Worm (Caenorhabditis elegans) whole organism, mixed stage, embryonic: ENCODE measurements around the gene sre-36.

Experiments used
- M03D4.4 ChIP-seq: sonication (generic microtip); optimal IDR thresholded peaks from 2 replicates; lab custom pipeline; 2017; ENCODE audit warnings: mild to moderate bottlenecking, missing genetic modification characterization, missing compliant biosample characterization
- bed-3 ChIP-seq: fragments of 200-800 bp; sonication (Bioruptor generic); optimal IDR thresholded peaks from 3 replicates; lab custom pipeline; 2018; ENCODE audit warnings: mild to moderate bottlenecking, missing genetic modification characterization, moderate library complexity, missing compliant biosample characterization
- blmp-1 ChIP-seq: fragments of 150-350 bp; optimal IDR thresholded peaks from 2 replicates; lab custom pipeline; 2014; ENCODE audit warnings: missing biosample characterization, missing genetic modification characterization
- ceh-39 ChIP-seq: fragments of 150-350 bp; optimal IDR thresholded peaks from 2 replicates; lab custom pipeline; 2014; ENCODE audit warnings: missing biosample characterization, missing genetic modification characterization
- ceh-43 ChIP-seq: fragments of 200-800 bp; sonication (Bioruptor generic); optimal IDR thresholded peaks from 2 replicates; lab custom pipeline; 2018; ENCODE audit warnings: mild to moderate bottlenecking, missing genetic modification characterization, moderate library complexity, missing compliant biosample characterization
- ceh-83 ChIP-seq: fragments of 200-800 bp; sonication (Bioruptor generic); optimal IDR thresholded peaks from 2 replicates; lab custom pipeline; 2018; ENCODE audit warnings: mild to moderate bottlenecking, missing genetic modification characterization, missing compliant biosample characterization
- ces-1 ChIP-seq: fragments of 150-350 bp; optimal IDR thresholded peaks from 2 replicates; lab custom pipeline; 2014; ENCODE audit warnings: missing biosample characterization, missing genetic modification reagents, missing genetic modification characterization
- cnd-1 ChIP-seq: fragments of 200-800 bp; sonication (Bioruptor generic); optimal IDR thresholded peaks from 2 replicates; lab custom pipeline; 2018; ENCODE audit warnings: mild to moderate bottlenecking, missing genetic modification characterization, missing compliant biosample characterization
- drap-1 ChIP-seq: fragments of 200-800 bp; sonication (Bioruptor generic); optimal IDR thresholded peaks from 3 replicates; lab custom pipeline; 2018; ENCODE audit warnings: mild to moderate bottlenecking, missing genetic modification characterization, missing compliant biosample characterization
- elt-3 ChIP-seq: fragments of 150-350 bp; optimal IDR thresholded peaks from 2 replicates; lab custom pipeline; 2014; ENCODE audit warnings: missing biosample characterization, missing genetic modification characterization
- flh-1 ChIP-seq: fragments of 200-800 bp; sonication (Bioruptor generic); optimal IDR thresholded peaks from 2 replicates; lab custom pipeline; 2018; ENCODE audit warnings: mild to moderate bottlenecking, missing genetic modification characterization, moderate library complexity, missing compliant biosample characterization
- hlh-1 ChIP-seq: fragments of 150-350 bp; optimal IDR thresholded peaks from 2 replicates; lab custom pipeline; 2014; ENCODE audit warnings: missing biosample characterization, missing genetic modification reagents, missing genetic modification characterization
- lin-13 ChIP-seq: fragments of 150-350 bp; optimal IDR thresholded peaks from 2 replicates; lab custom pipeline; 2014; ENCODE audit warnings: missing biosample characterization, missing genetic modification characterization
- lin-32 ChIP-seq: fragments of 200-800 bp; sonication (Bioruptor generic); optimal IDR thresholded peaks from 2 replicates; lab custom pipeline; 2018; ENCODE audit warnings: mild to moderate bottlenecking, missing genetic modification characterization, missing compliant biosample characterization
- mab-5 ChIP-seq: fragments of 150-350 bp; optimal IDR thresholded peaks from 2 replicates; lab custom pipeline; 2014; ENCODE audit warnings: missing biosample characterization, missing genetic modification characterization
- mep-1 ChIP-seq: fragments of 150-350 bp; optimal IDR thresholded peaks from 2 replicates; lab custom pipeline; 2017; ENCODE audit warnings: missing biosample characterization, missing genetic modification reagents, missing genetic modification characterization, inconsistent platforms
- mls-2 ChIP-seq: sonication (generic microtip); optimal IDR thresholded peaks from 2 replicates; lab custom pipeline; 2016; ENCODE audit warnings: mild to moderate bottlenecking, missing genetic modification characterization, moderate library complexity, missing compliant biosample characterization
- nhr-12 ChIP-seq: fragments of 150-350 bp; optimal IDR thresholded peaks from 2 replicates; lab custom pipeline; 2014; ENCODE audit warnings: missing biosample characterization, missing genetic modification characterization
- nhr-2 ChIP-seq: fragments of 150-350 bp; optimal IDR thresholded peaks from 2 replicates; lab custom pipeline; 2014; ENCODE audit warnings: missing biosample characterization, missing genetic modification characterization
- nhr-237 ChIP-seq: fragments of 150-350 bp; optimal IDR thresholded peaks from 2 replicates; lab custom pipeline; 2014; ENCODE audit warnings: missing biosample characterization, missing genetic modification characterization
- nhr-28 ChIP-seq: fragments of 150-350 bp; optimal IDR thresholded peaks from 2 replicates; lab custom pipeline; 2014; ENCODE audit warnings: missing biosample characterization, missing genetic modification characterization
- pha-4 ChIP-seq: fragments of 150-350 bp; optimal IDR thresholded peaks from 2 replicates; lab custom pipeline; 2018; ENCODE audit warnings: missing biosample characterization, missing genetic modification reagents, missing genetic modification characterization
- sem-2 ChIP-seq: fragments of 200-800 bp; sonication (Bioruptor generic); optimal IDR thresholded peaks from 2 replicates; lab custom pipeline; 2018; ENCODE audit warnings: mild to moderate bottlenecking, missing genetic modification characterization, missing compliant biosample characterization
- snpc-4 ChIP-seq: fragments of 150-350 bp; optimal IDR thresholded peaks from 2 replicates; lab custom pipeline; 2014; ENCODE audit warnings: missing biosample characterization, missing genetic modification characterization
- sptf-1 ChIP-seq: sonication (generic microtip); optimal IDR thresholded peaks from 2 replicates; lab custom pipeline; 2017; ENCODE audit warnings: mild to moderate bottlenecking, missing genetic modification characterization, moderate library complexity, missing compliant biosample characterization
- tbx-8 ChIP-seq: fragments of 200-800 bp; sonication (Bioruptor generic); optimal IDR thresholded peaks from 2 replicates; lab custom pipeline; 2018; ENCODE audit warnings: mild to moderate bottlenecking, missing genetic modification characterization, moderate library complexity, missing compliant biosample characterization
- unc-120 ChIP-seq: sonication (generic microtip); optimal IDR thresholded peaks from 2 replicates; lab custom pipeline; 2017; ENCODE audit warnings: missing genetic modification characterization, missing compliant biosample characterization; ENCODE audit not compliant: poor library complexity, severe bottlenecking
- unc-62 ChIP-seq: fragments of 150-350 bp; optimal IDR thresholded peaks from 2 replicates; lab custom pipeline; 2014; ENCODE audit warnings: missing biosample characterization, missing genetic modification reagents, missing genetic modification characterization
- zip-8 ChIP-seq: fragments of 150-350 bp; optimal IDR thresholded peaks from 2 replicates; lab custom pipeline; 2014; ENCODE audit warnings: missing biosample characterization, missing genetic modification characterization
- ztf-11 ChIP-seq: fragments of 150-350 bp; optimal IDR thresholded peaks from 2 replicates; lab custom pipeline; 2014; ENCODE audit warnings: missing biosample characterization, missing genetic modification characterization

The sre-36 gene

ce11 chrV:16420696-16421095, 21.2 kb downstream of the sre-36 start, which contains the start of gene srw-48:
Gene srw-48 (plus strand): TSS chrV:16420996.
- no peak for TF ChIP-seq tbx-8 (GFP tag; lab: Kevin White, UChicago)
- TF ChIP-seq ceh-83 (GFP tag; lab: Kevin White, UChicago), result no peak
- TF ChIP-seq mab-5 (tag; lab: Kevin White, UChicago), result no peak
- TF ChIP-seq sem-2, result no peak
- TF ChIP-seq flh-1 (GFP tag; lab: Kevin White, UChicago), result no peak
- no peak for TF ChIP-seq cnd-1
- TF ChIP-seq ces-1, result no peak
- no peak for TF ChIP-seq unc-120
- TF ChIP-seq zip-8, result no peak
- no peak for TF ChIP-seq M03D4.4 (tag; lab: Kevin White, UChicago)
- TF ChIP-seq pha-4 (tag; lab: Kevin White, UChicago), result no peak
- no peak for TF ChIP-seq nhr-28

- TF ChIP-seq lin-32, result no peak
- TF ChIP-seq ceh-83 (GFP tag; lab: Kevin White, UChicago), result no peak
- TF ChIP-seq ceh-43 (GFP tag; lab: Kevin White, UChicago), result no peak
- TF ChIP-seq snpc-4, result no peak
- TF ChIP-seq sptf-1 (tag; lab: Kevin White, UChicago), result no peak
- TF ChIP-seq cnd-1, result no peak
- no peak for TF ChIP-seq sem-2
- TF ChIP-seq mls-2 (tag; lab: Kevin White, UChicago), result no peak
- no peak for TF ChIP-seq lin-13 (tag; lab: Kevin White, UChicago)
- no peak for TF ChIP-seq mep-1 (tag; lab: Kevin White, UChicago)
- TF ChIP-seq ztf-11 (tag; lab: Kevin White, UChicago), result no peak
- TF ChIP-seq tbx-8 (GFP tag; lab: Kevin White, UChicago), result no peak
- no peak for TF ChIP-seq ceh-39 (tag; lab: Kevin White, UChicago)
- TF ChIP-seq blmp-1 (tag; lab: Kevin White, UChicago), result no peak
- no peak for TF ChIP-seq drap-1
- no peak for TF ChIP-seq nhr-237 (tag; lab: Kevin White, UChicago)
- no peak for TF ChIP-seq elt-3 (tag; lab: Kevin White, UChicago)
- no peak for TF ChIP-seq hlh-1
These were observed 24.9 kb downstream of the sre-36 start, which contains the start of gene srw-29 for ce11 chrV:16424428-16424827. Gene srw-29 (minus strand): TSS chrV:16424528.

ce11 chrV:16429503-16429902, 30.0 kb downstream of the sre-36 start, which contains the start of gene F26D2.10:
Gene F26D2.10 (minus strand): TSS chrV:16429603.
- no peak for TF ChIP-seq blmp-1 (tag; lab: Kevin White, UChicago)

ce11 chrV:16429940-16430339, 30.5 kb downstream of the sre-36 start, which contains the start of gene str-73:
Gene str-73 (plus strand): TSS chrV:16430240.
- no peak for TF ChIP-seq mab-5 (tag; lab: Kevin White, UChicago)
- no peak for TF ChIP-seq sptf-1 (tag; lab: Kevin White, UChicago)
- TF ChIP-seq unc-120, result no peak
- no peak for TF ChIP-seq drap-1
- no peak for TF ChIP-seq nhr-12 (tag; lab: Kevin White, UChicago)
- no peak for TF ChIP-seq nhr-2 (tag; lab: Kevin White, UChicago)
- no peak for TF ChIP-seq ceh-39 (tag; lab: Kevin White, UChicago)
- TF ChIP-seq unc-62 (GFP tag; lab: Kevin White, UChicago), result no peak

- no peak for TF ChIP-seq unc-62 (GFP tag; lab: Kevin White, UChicago)
- no peak for TF ChIP-seq nhr-2 (tag; lab: Kevin White, UChicago)
- TF ChIP-seq lin-13 (tag; lab: Kevin White, UChicago), result no peak
- TF ChIP-seq, all 35 proteins: peak for 0
These were observed 34.0 kb downstream of the sre-36 start, which contains the start of gene clec-234 for ce11 chrV:16433471-16433870. Gene clec-234 (minus strand): TSS chrV:16433571.

- TF ChIP-seq unc-120 (no peak), mls-2 (tag; lab: Kevin White, UChicago) (no peak), ceh-43 (GFP tag; lab: Kevin White, UChicago) (no peak), bed-3 (no peak), mep-1 (tag; lab: Kevin White, UChicago) (no peak), blmp-1 (tag; lab: Kevin White, UChicago) (no peak), zip-8 (no peak)
These were observed 36.0 kb downstream of the sre-36 start, which contains the start of the genes F26D2.13 and F26D2.14 for ce11 chrV:16435510-16435909. Gene F26D2.13 (minus strand): TSS chrV:16435610. Gene F26D2.14 (plus strand): TSS chrV:16435855.
